Worm (Caenorhabditis elegans): Measurements from ENCODE around the gene C25D7.5.
A peak's percentile ranks its signal among the peaks of the same experiment; 100 is the strongest.

Gene C25D7.5

ce11 chrV:15051720-15052119 is 730 bp upstream of the C25D7.5 start:
- TF ChIP-seq mdl-1 (tag; optimal IDR thresholded peaks at IDR 0.05) = no peak
- no peak for TF ChIP-seq nhr-19 (GFP tag; conservative IDR thresholded peaks at IDR 0.05)
- no peak for TF ChIP-seq mef-2 (tag; optimal IDR thresholded peaks at IDR 0.05)
- TF ChIP-seq ama-1 (optimal IDR thresholded peaks at IDR 0.05) = no peak
- no peak for TF ChIP-seq lin-13 (GFP tag; optimal IDR thresholded peaks at IDR 0.05)
- no peak for TF ChIP-seq alr-1 (tag; optimal IDR thresholded peaks at IDR 0.05; ENCODE audit: borderline replicate concordance)
- no peak for TF ChIP-seq nhr-47 (tag; optimal IDR thresholded peaks at IDR 0.05)
- TF ChIP-seq ceh-8 (GFP tag; optimal IDR thresholded peaks at IDR 0.05) = no peak
- TF ChIP-seq blmp-1 (tag; optimal IDR thresholded peaks at IDR 0.05) = no peak
- no peak for TF ChIP-seq efl-1 (optimal IDR thresholded peaks at IDR 0.05)
- TF ChIP-seq efl-1 (GFP tag; optimal IDR thresholded peaks at IDR 0.05 in 1 of 2) = no peak

ce11 chrV:15054733-15055132 is 2.3 kb downstream of the C25D7.5 start:
- TF ChIP-seq lir-3 (tag; optimal IDR thresholded peaks at IDR 0.05; ENCODE audit: poor library complexity) (no peak), pqm-1 (tag; optimal IDR thresholded peaks at IDR 0.05) (no peak), F16B12.6 (tag; optimal IDR thresholded peaks at IDR 0.05) (no peak), unc-98 (GFP tag; IDR thresholded peaks at IDR 0.05) (no peak), sptf-1 (tag; optimal IDR thresholded peaks at IDR 0.05) (no peak), Y116A8C.19 (tag; optimal IDR thresholded peaks at IDR 0.05; ENCODE audit: borderline replicate concordance) (no peak), egl-27 (tag; optimal IDR thresholded peaks at IDR 0.05) (no peak)

ce11 chrV:15055873-15056272 is 3.4 kb downstream of the C25D7.5 start, which contains the start of gene C25D7.16:
Gene C25D7.16, plus strand, starts transcription at chrV:15056173.
- TF ChIP-seq lsy-2 (tag; optimal IDR thresholded peaks at IDR 0.05) = no peak
- no peak for TF ChIP-seq ets-5 (GFP tag; IDR thresholded peaks at IDR 0.05)
- TF ChIP-seq snpc-4 (tag; optimal IDR thresholded peaks at IDR 0.05) = no peak
- TF ChIP-seq C04F5.9 (tag; optimal IDR thresholded peaks at IDR 0.05) = no peak
- TF ChIP-seq lin-39 (tag; optimal IDR thresholded peaks at IDR 0.05) = no peak
- no peak for TF ChIP-seq fkh-4 (tag; optimal IDR thresholded peaks at IDR 0.05; ENCODE audit: borderline replicate concordance)
- TF ChIP-seq nhr-71 (tag; optimal IDR thresholded peaks at IDR 0.05) = no peak
- no peak for TF ChIP-seq nhr-237 (tag; optimal IDR thresholded peaks at IDR 0.05)
- no peak for TF ChIP-seq efl-1 (optimal IDR thresholded peaks at IDR 0.05)
- peak in 1 of 2 experiments; percentile 49 for TF ChIP-seq efl-1 (GFP tag; optimal IDR thresholded peaks at IDR 0.05 in 1 of 2)

ce11 chrV:15056346-15056839 is 3.9 kb downstream of the C25D7.5 start:
- TF ChIP-seq nhr-237 (tag; optimal IDR thresholded peaks at IDR 0.05) (no peak), lir-3 (tag; optimal IDR thresholded peaks at IDR 0.05; ENCODE audit: poor library complexity) (no peak), hlh-4 (tag; optimal IDR thresholded peaks at IDR 0.05) (no peak), lin-39 (tag; optimal IDR thresholded peaks at IDR 0.05) (no peak), Y116A8C.19 (tag; optimal IDR thresholded peaks at IDR 0.05; ENCODE audit: borderline replicate concordance) (no peak), ceh-8 (GFP tag; optimal IDR thresholded peaks at IDR 0.05) (no peak), mdl-1 (tag; optimal IDR thresholded peaks at IDR 0.05) (no peak), ztf-11 (tag; optimal IDR thresholded peaks at IDR 0.05) (no peak), nhr-47 (tag; optimal IDR thresholded peaks at IDR 0.05) (no peak), nhr-77 (tag; optimal IDR thresholded peaks at IDR 0.05) (no peak), mef-2 (tag; optimal IDR thresholded peaks at IDR 0.05) (no peak), aly-2 (tag; optimal IDR thresholded peaks at IDR 0.05) (no peak), ces-1 (GFP tag; optimal IDR thresholded peaks at IDR 0.05) (no peak), sup-37 (GFP tag; optimal IDR thresholded peaks at IDR 0.05) (no peak)

- TF ChIP-seq nhr-20 (tag; optimal IDR thresholded peaks at IDR 0.05) (no peak), ceh-82 (tag; optimal IDR thresholded peaks at IDR 0.05) (no peak), fkh-10 (GFP tag; optimal IDR thresholded peaks at IDR 0.05) (no peak), xbp-1 (tag; optimal IDR thresholded peaks at IDR 0.05) (no peak), unc-86 (tag; optimal IDR thresholded peaks at IDR 0.05) (no peak), lin-14 (GFP tag; optimal IDR thresholded peaks at IDR 0.05) (no peak), nhr-12 (tag; optimal IDR thresholded peaks at IDR 0.05) (no peak), swsn-7 (tag; optimal IDR thresholded peaks at IDR 0.05) (no peak), egl-13 (tag; optimal IDR thresholded peaks at IDR 0.05) (no peak), unc-30 (tag; optimal IDR thresholded peaks at IDR 0.05) (no peak), sptf-1 (tag; optimal IDR thresholded peaks at IDR 0.05) (no peak), skn-1 (tag; optimal IDR thresholded peaks at IDR 0.05) (no peak)
Observed at ce11 chrV:15057724-15058123, 5.3 kb downstream of the C25D7.5 start.

Measured in whole organism, L1 larva.